Worm (Caenorhabditis elegans) whole organism, early embryonic: Measurements from ENCODE around the gene H27A22.1.

Experiments used
- F13C5.2 ChIP-seq: sonication (generic microtip); optimal IDR thresholded peaks from 2 replicates; lab custom pipeline; 2017; ENCODE audit warnings: mild to moderate bottlenecking, missing genetic modification characterization, inconsistent platforms, missing compliant biosample characterization
- aly-1 ChIP-seq: sonication (generic microtip); optimal IDR thresholded peaks from 2 replicates; lab custom pipeline; 2016; ENCODE audit warnings: missing genetic modification characterization, missing compliant biosample characterization
- ama-1 ChIP-seq: fragments of 150-350 bp; optimal IDR thresholded peaks from 2 replicates; lab custom pipeline; 2014
- ceh-13 ChIP-seq: fragments of 200-800 bp; sonication (Bioruptor generic); optimal IDR thresholded peaks from 2 replicates; lab custom pipeline; 2018; ENCODE audit warnings: mild to moderate bottlenecking, missing genetic modification characterization, missing compliant biosample characterization
- ets-7 ChIP-seq: sonication (generic microtip); optimal IDR thresholded peaks from 2 replicates; lab custom pipeline; 2016; ENCODE audit warnings: missing genotype, missing genetic modification characterization, missing compliant biosample characterization
- flt-1 ChIP-seq: fragments of 200-800 bp; sonication (Bioruptor generic); IDR thresholded peaks from 2 replicates; pipeline ENCODE4 v1.3.6; 2022; ENCODE audit warnings: missing genetic modification characterization, missing compliant biosample characterization
- hmbx-1 ChIP-seq: sonication (generic microtip); optimal IDR thresholded peaks from 2 replicates; lab custom pipeline; 2016; ENCODE audit warnings: mild to moderate bottlenecking, missing genetic modification characterization, missing compliant biosample characterization
- hmg-4 ChIP-seq: fragments of 200-800 bp; sonication (Bioruptor generic); optimal IDR thresholded peaks from 2 replicates; lab custom pipeline; 2018; ENCODE audit warnings: mild to moderate bottlenecking, missing genetic modification characterization, missing compliant biosample characterization
- scrt-1 ChIP-seq: fragments of 200-800 bp; sonication (Bioruptor generic); IDR thresholded peaks from 2 replicates; pipeline ENCODE4 v1.3.6; 2022; ENCODE audit warnings: missing genetic modification characterization, missing compliant biosample characterization
- sea-1 ChIP-seq: fragments of 200-800 bp; sonication (Bioruptor generic); conservative IDR thresholded peaks from 2 replicates; pipeline ENCODE4 v1.3.6; 2022; ENCODE audit warnings: missing genetic modification characterization, missing compliant biosample characterization
- tbx-11 ChIP-seq: fragments of 200-800 bp; sonication (Bioruptor generic); IDR thresholded peaks from 2 replicates; pipeline ENCODE4 v1.3.6; 2022; ENCODE audit warnings: missing genetic modification characterization, missing compliant biosample characterization
- tra-4 ChIP-seq: sonication (generic microtip); optimal IDR thresholded peaks from 2 replicates; lab custom pipeline; 2017; ENCODE audit warnings: missing genetic modification characterization, missing compliant biosample characterization

ce11 chrV:10564830-10565365, 37.5 kb upstream of the H27A22.1 start, which contains the start of gene cat-4:
- TF ChIP-seq ama-1 (lab: Kevin White, UChicago) (no peak), F13C5.2 (tag; lab: Kevin White, UChicago) (no peak), aly-1 (tag; lab: Kevin White, UChicago) (no peak), tra-4 (tag; lab: Kevin White, UChicago) (no peak), scrt-1 (no peak), ets-7 (tag; lab: Kevin White, UChicago) (no peak), sea-1 (GFP tag; lab: Robert Waterston, UW) (no peak), hmbx-1 (tag; lab: Kevin White, UChicago) (no peak), ceh-13 (GFP tag; lab: Kevin White, UChicago) (no peak), flt-1 (no peak), tbx-11 (no peak), hmg-4 (GFP tag; lab: Kevin White, UChicago) (no peak)
